Fruit fly (Drosophila melanogaster) whole organism, pupa: Measurements from ENCODE around the gene Trx2.

Source experiments
- CG10348 ChIP-seq: fragments of 200-800 bp; sonication (Bioruptor generic); IDR thresholded peaks from 2 replicates; pipeline ENCODE4 v1.3.6; 2022; ENCODE audit warnings: missing biosample characterization, missing genetic modification characterization
- CG13204 ChIP-seq: fragments of 200-800 bp; sonication (Bioruptor generic); optimal IDR thresholded peaks from 2 replicates; lab custom pipeline; 2018; ENCODE audit warnings: missing biosample characterization, mild to moderate bottlenecking, missing genetic modification characterization, moderate library complexity
- CG14655 ChIP-seq: fragments of 200-800 bp; sonication (Bioruptor generic); optimal IDR thresholded peaks from 3 replicates; lab custom pipeline; 2017; ENCODE audit warnings: mild to moderate bottlenecking, missing biosample characterization, missing genetic modification reagents, missing genetic modification characterization
- CG32121 ChIP-seq: fragments of 200-800 bp; sonication (Bioruptor generic); IDR thresholded peaks from 2 replicates; pipeline ENCODE4 v1.3.6; 2022; ENCODE audit warnings: missing biosample characterization, missing genetic modification characterization
- CG8159 ChIP-seq: fragments of 200-800 bp; sonication (Bioruptor generic); optimal IDR thresholded peaks from 3 replicates; lab custom pipeline; 2018; ENCODE audit warnings: missing biosample characterization, mild to moderate bottlenecking, missing genetic modification characterization, moderate library complexity
- CG8301 ChIP-seq: fragments of 200-800 bp; sonication (Bioruptor generic); optimal IDR thresholded peaks from 2 replicates; lab custom pipeline; 2018; ENCODE audit warnings: missing biosample characterization, mild to moderate bottlenecking, missing genetic modification characterization
- CG9948 ChIP-seq: fragments of 200-800 bp; sonication (Bioruptor generic); optimal IDR thresholded peaks from 2 replicates; lab custom pipeline; 2018; ENCODE audit warnings: missing biosample characterization, mild to moderate bottlenecking, missing genetic modification characterization, moderate library complexity
- D1 ChIP-seq: fragments of 200-800 bp; sonication (Bioruptor generic); optimal IDR thresholded peaks from 2 replicates; lab custom pipeline; 2018; ENCODE audit warnings: missing biosample characterization, mild to moderate bottlenecking, missing genetic modification characterization, moderate library complexity
- EcR ChIP-seq: fragments of 200-800 bp; sonication (Bioruptor generic); optimal IDR thresholded peaks from 3 replicates; lab custom pipeline; 2019; ENCODE audit warnings: missing biosample characterization, missing genetic modification characterization, mild to moderate bottlenecking, moderate library complexity, missing genetic modification reagents
- Pif1A ChIP-seq: fragments of 200-800 bp; sonication (Bioruptor generic); optimal IDR thresholded peaks from 3 replicates; lab custom pipeline; 2016; ENCODE audit warnings: missing biosample characterization, missing genetic modification characterization
- Pif1B ChIP-seq: fragments of 200-800 bp; sonication (Bioruptor generic); optimal IDR thresholded peaks from 3 replicates; lab custom pipeline; 2016; ENCODE audit warnings: missing biosample characterization, missing genetic modification characterization
- Snoo ChIP-seq: fragments of 200-800 bp; sonication (Bioruptor generic); optimal IDR thresholded peaks from 3 replicates; lab custom pipeline; 2017; ENCODE audit warnings: missing biosample characterization, mild to moderate bottlenecking, missing genetic modification characterization, inconsistent platforms

DNA sequence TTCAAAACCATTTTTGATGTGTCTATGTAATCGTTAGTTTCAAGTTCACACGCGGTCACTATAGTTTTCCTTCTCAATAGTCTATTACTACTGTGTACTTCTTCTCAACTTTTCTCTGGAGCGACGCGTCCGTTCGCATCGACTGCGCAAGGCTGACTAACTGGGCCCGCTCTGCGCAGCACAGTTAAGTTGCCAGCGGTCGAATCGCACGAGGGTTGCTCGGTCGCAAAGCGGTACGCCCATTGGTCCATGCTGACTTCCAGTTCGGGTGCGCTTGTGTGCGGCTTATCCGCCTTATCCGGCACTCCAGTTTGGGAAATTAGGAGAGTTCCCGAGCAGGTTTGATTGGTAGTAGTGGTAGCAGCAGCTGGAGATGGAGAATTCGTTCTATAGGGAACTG is 31.4 kb upstream of the Trx2 start, which contains the start of gene gcm:
- TF ChIP-seq Pif1B = no peak
- no peak for TF ChIP-seq CG10348 (GFP tag; lab: Robert Waterston, UW)
- no peak for TF ChIP-seq CG8301 (tag; lab: Kevin White, UChicago)
- TF ChIP-seq CG8159 (tag; lab: Kevin White, UChicago) = no peak
- no peak for TF ChIP-seq Pif1A
- TF ChIP-seq CG32121 = no peak
- TF ChIP-seq EcR (GFP tag; lab: Kevin White, UChicago) = no peak
- TF ChIP-seq D1 (tag; lab: Kevin White, UChicago) = no peak
- TF ChIP-seq CG9948 (tag; lab: Kevin White, UChicago) = no peak
- TF ChIP-seq CG14655 = no peak
- TF ChIP-seq Snoo (tag; lab: Kevin White, UChicago) = no peak
- TF ChIP-seq CG13204 = no peak
